Worm (Caenorhabditis elegans) whole organism, L4 larva: Measurements from ENCODE around the gene tmem-17.
A peak's percentile ranks its signal among the peaks of the same experiment; 100 is the strongest.

Experiments
- R02D3.7 ChIP-seq: fragments of 150-350 bp; sonication (generic microtip); optimal IDR thresholded peaks from 3 replicates; lab custom pipeline; 2014; ENCODE audit warnings: missing biosample characterization, missing genetic modification characterization
- T20F7.1 ChIP-seq: fragments of 200-800 bp; sonication (Bioruptor generic); optimal IDR thresholded peaks from 2 replicates; lab custom pipeline; 2018; ENCODE audit warnings: mild to moderate bottlenecking, missing genetic modification characterization, missing compliant biosample characterization
- T26A8.4 ChIP-seq: fragments of 200-800 bp; sonication (Bioruptor generic); IDR thresholded peaks from 2 replicates; pipeline ENCODE4 v1.3.6; 2022; ENCODE audit warnings: missing genetic modification characterization, missing compliant biosample characterization
- Y5F2A.4 ChIP-seq: fragments of 200-800 bp; sonication (Bioruptor generic); optimal IDR thresholded peaks from 2 replicates; lab custom pipeline; 2018; ENCODE audit warnings: mild to moderate bottlenecking, missing genetic modification characterization, missing compliant biosample characterization
- arid-1 ChIP-seq: fragments of 200-800 bp; sonication (Bioruptor generic); conservative IDR thresholded peaks from 2 replicates; pipeline ENCODE4 v1.3.6; 2022; ENCODE audit warnings: missing genetic modification reagents, missing genetic modification characterization, missing compliant biosample characterization
- attf-4 ChIP-seq: sonication (generic microtip); optimal IDR thresholded peaks from 3 replicates; lab custom pipeline; 2017; ENCODE audit warnings: missing biosample characterization, missing genetic modification characterization
- ceh-20 ChIP-seq: fragments of 200-800 bp; sonication (Bioruptor generic); IDR thresholded peaks from 2 replicates; pipeline ENCODE4 v1.3.6; 2022; ENCODE audit warnings: missing genetic modification reagents, missing genetic modification characterization, missing compliant biosample characterization
- ceh-32 ChIP-seq: sonication (generic microtip); optimal IDR thresholded peaks from 2 replicates; lab custom pipeline; 2016; ENCODE audit warnings: mild to moderate bottlenecking, missing genetic modification characterization, missing compliant biosample characterization; ENCODE audit not compliant: poor library complexity
- ceh-44 ChIP-seq: fragments of 200-800 bp; sonication (Bioruptor generic); IDR thresholded peaks from 2 replicates; pipeline ENCODE4 v1.3.6; 2022; ENCODE audit warnings: missing genetic modification reagents, missing genetic modification characterization, missing compliant biosample characterization
- ceh-62 ChIP-seq: sonication (generic microtip); optimal IDR thresholded peaks from 2 replicates; lab custom pipeline; 2017; ENCODE audit warnings: missing biosample characterization, missing genetic modification characterization
- cey-2 ChIP-seq: sonication (generic microtip); optimal IDR thresholded peaks from 3 replicates; lab custom pipeline; 2017; ENCODE audit warnings: missing genetic modification characterization, mild to moderate bottlenecking, missing compliant biosample characterization, antibody characterized with exemption, borderline replicate concordance; ENCODE audit not compliant: insufficient read depth
- ctbp-1 ChIP-seq: fragments of 200-800 bp; sonication (Bioruptor generic); IDR thresholded peaks from 2 replicates; pipeline ENCODE4 v1.3.6; 2022; ENCODE audit warnings: missing genetic modification reagents, missing genetic modification characterization, missing compliant biosample characterization
- daf-12 ChIP-seq: fragments of 150-350 bp; optimal IDR thresholded peaks from 2 replicates; lab custom pipeline; 2014; ENCODE audit warnings: missing biosample characterization, missing genetic modification reagents, missing genetic modification characterization
- daf-16 ChIP-seq, 3 experiments: sonication (generic microtip); optimal IDR thresholded peaks; 2 replicates each; lab custom pipeline; 2016 to 2017; ENCODE audit warnings: missing genetic modification characterization in 3 of 3, missing genetic modification reagents in 3 of 3, mild to moderate bottlenecking in 2 of 3, missing compliant biosample characterization in 2 of 3, missing biosample characterization in 1 of 3, moderate library complexity in 1 of 3
- daf-19 ChIP-seq: fragments of 200-800 bp; sonication (Bioruptor generic); conservative IDR thresholded peaks from 2 replicates; pipeline ENCODE4 v1.3.6; 2022; ENCODE audit warnings: missing genetic modification characterization, missing compliant biosample characterization
- dmd-8 ChIP-seq: fragments of 200-800 bp; sonication (Bioruptor generic); IDR thresholded peaks from 2 replicates; pipeline ENCODE4 v1.3.6; 2022; ENCODE audit warnings: missing genetic modification characterization, missing compliant biosample characterization
- dmd-9 ChIP-seq: fragments of 200-800 bp; sonication (Bioruptor generic); IDR thresholded peaks from 2 replicates; pipeline ENCODE4 v1.3.6; 2022; ENCODE audit warnings: missing genetic modification reagents, missing genetic modification characterization, missing compliant biosample characterization
- dve-1 ChIP-seq: sonication (generic microtip); optimal IDR thresholded peaks from 2 replicates; lab custom pipeline; 2017; ENCODE audit warnings: antibody characterized with exemption, mild to moderate bottlenecking, missing genetic modification characterization, missing compliant biosample characterization; ENCODE audit not compliant: insufficient read depth
- egl-27 ChIP-seq: sonication (generic microtip); optimal IDR thresholded peaks from 3 replicates; lab custom pipeline; 2017; ENCODE audit warnings: missing biosample characterization, missing genetic modification reagents, missing genetic modification characterization
- egl-43 ChIP-seq: fragments of 200-800 bp; sonication (Bioruptor generic); IDR thresholded peaks from 2 replicates; pipeline ENCODE4 v1.3.6; 2022; ENCODE audit warnings: missing genetic modification reagents, missing genetic modification characterization, missing compliant biosample characterization
- hlh-11 ChIP-seq: fragments of 200-800 bp; sonication (Bioruptor generic); optimal IDR thresholded peaks from 2 replicates; lab custom pipeline; 2018; ENCODE audit warnings: mild to moderate bottlenecking, missing genetic modification characterization, missing compliant biosample characterization
- jun-1 ChIP-seq: fragments of 150-350 bp; optimal IDR thresholded peaks from 2 replicates; lab custom pipeline; 2014; ENCODE audit warnings: missing biosample characterization, missing genetic modification reagents, missing genetic modification characterization
- lin-15B ChIP-seq: fragments of 150-350 bp; sonication (generic microtip); optimal IDR thresholded peaks from 3 replicates; lab custom pipeline; 2014; ENCODE audit warnings: missing biosample characterization, missing genetic modification characterization
- lir-3 ChIP-seq: sonication (generic microtip); optimal IDR thresholded peaks from 2 replicates; lab custom pipeline; 2016; ENCODE audit warnings: mild to moderate bottlenecking, missing genetic modification characterization, missing compliant biosample characterization
- mdl-1 ChIP-seq, 2 experiments: fragments of 150-350 bp in 1 of 2; sonication (generic microtip) in 1 of 2; optimal IDR thresholded peaks; 2 replicates each; lab custom pipeline; 2014 to 2017; ENCODE audit warnings: missing biosample characterization in 2 of 2, missing genetic modification characterization in 2 of 2
- mep-1 ChIP-seq: fragments of 150-350 bp; sonication (generic microtip); optimal IDR thresholded peaks from 3 replicates; lab custom pipeline; 2014; ENCODE audit warnings: missing biosample characterization, missing genetic modification characterization
- mxl-3 ChIP-seq: fragments of 200-800 bp; sonication (Bioruptor generic); optimal IDR thresholded peaks from 2 replicates; lab custom pipeline; 2018; ENCODE audit warnings: mild to moderate bottlenecking, missing genetic modification characterization, missing compliant biosample characterization
- nhr-25 ChIP-seq: sonication (generic microtip); optimal IDR thresholded peaks from 2 replicates; lab custom pipeline; 2017; ENCODE audit warnings: missing genetic modification characterization, mild to moderate bottlenecking, missing compliant biosample characterization, antibody characterized with exemption, moderate library complexity, borderline replicate concordance; ENCODE audit not compliant: insufficient read depth
- nhr-28 ChIP-seq: fragments of 150-350 bp; optimal IDR thresholded peaks from 2 replicates; lab custom pipeline; 2014; ENCODE audit warnings: missing biosample characterization, missing genetic modification characterization
- nhr-41 ChIP-seq: fragments of 200-800 bp; sonication (Bioruptor generic); IDR thresholded peaks from 2 replicates; pipeline ENCODE4 v1.3.6; 2022; ENCODE audit warnings: missing genetic modification reagents, missing genetic modification characterization, missing compliant biosample characterization
- nhr-76 ChIP-seq: fragments of 150-350 bp; optimal IDR thresholded peaks from 2 replicates; lab custom pipeline; 2014; ENCODE audit warnings: missing biosample characterization, missing genetic modification characterization
- nhr-77 ChIP-seq: fragments of 150-350 bp; optimal IDR thresholded peaks from 2 replicates; lab custom pipeline; 2014; ENCODE audit warnings: missing biosample characterization, missing genetic modification characterization
- php-3 ChIP-seq: fragments of 200-800 bp; sonication (Bioruptor generic); IDR thresholded peaks from 2 replicates; pipeline ENCODE4 v1.3.6; 2022; ENCODE audit warnings: missing genetic modification reagents, missing genetic modification characterization, missing compliant biosample characterization
- pqm-1 ChIP-seq: sonication (generic microtip); optimal IDR thresholded peaks from 2 replicates; lab custom pipeline; 2017; ENCODE audit warnings: missing biosample characterization, missing genetic modification characterization
- saeg-2 ChIP-seq: fragments of 200-800 bp; sonication (Bioruptor generic); IDR thresholded peaks from 2 replicates; pipeline ENCODE4 v1.3.6; 2022; ENCODE audit warnings: missing genetic modification reagents, missing genetic modification characterization, missing compliant biosample characterization
- set-16 ChIP-seq: fragments of 200-800 bp; sonication (Bioruptor generic); IDR thresholded peaks from 2 replicates; pipeline ENCODE4 v1.3.6; 2022; ENCODE audit warnings: missing genetic modification reagents, missing genetic modification characterization, missing compliant biosample characterization
- skn-1 ChIP-seq: fragments of 150-350 bp; optimal IDR thresholded peaks from 2 replicates; lab custom pipeline; 2014; ENCODE audit warnings: missing biosample characterization, missing genetic modification characterization
- snpc-1.2 ChIP-seq: fragments of 200-800 bp; sonication (Bioruptor generic); IDR thresholded peaks from 2 replicates; pipeline ENCODE4 v1.3.6; 2022; ENCODE audit warnings: missing genetic modification reagents, missing genetic modification characterization, missing compliant biosample characterization
- unc-130 ChIP-seq: sonication (generic microtip); optimal IDR thresholded peaks from 2 replicates; lab custom pipeline; 2016; ENCODE audit warnings: missing genetic modification reagents, missing genetic modification characterization, missing compliant biosample characterization
- vab-7 ChIP-seq: fragments of 200-800 bp; sonication (Bioruptor generic); IDR thresholded peaks from 2 replicates; pipeline ENCODE4 v1.3.6; 2022; ENCODE audit warnings: missing genetic modification reagents, missing genetic modification characterization, missing compliant biosample characterization
- zag-1 ChIP-seq: fragments of 150-350 bp; optimal IDR thresholded peaks from 2 replicates; lab custom pipeline; 2014; ENCODE audit warnings: missing biosample characterization, missing genetic modification characterization
- zfp-2 ChIP-seq: sonication (generic microtip); optimal IDR thresholded peaks from 2 replicates; lab custom pipeline; 2016; ENCODE audit warnings: mild to moderate bottlenecking, missing genetic modification characterization, missing compliant biosample characterization
- zfp-3 ChIP-seq: fragments of 200-800 bp; sonication (Bioruptor generic); conservative IDR thresholded peaks from 2 replicates; pipeline ENCODE4 v1.3.6; 2022; ENCODE audit warnings: missing genetic modification reagents, missing genetic modification characterization, missing compliant biosample characterization
- zip-11 ChIP-seq: fragments of 200-800 bp; sonication (Bioruptor generic); IDR thresholded peaks from 2 replicates; pipeline ENCODE4 v1.3.6; 2022; ENCODE audit warnings: missing genetic modification characterization, missing compliant biosample characterization
- ztf-7 ChIP-seq: fragments of 150-350 bp; optimal IDR thresholded peaks from 2 replicates; lab custom pipeline; 2014; ENCODE audit warnings: missing biosample characterization, missing genetic modification characterization

tmem-17 gene

DNA sequence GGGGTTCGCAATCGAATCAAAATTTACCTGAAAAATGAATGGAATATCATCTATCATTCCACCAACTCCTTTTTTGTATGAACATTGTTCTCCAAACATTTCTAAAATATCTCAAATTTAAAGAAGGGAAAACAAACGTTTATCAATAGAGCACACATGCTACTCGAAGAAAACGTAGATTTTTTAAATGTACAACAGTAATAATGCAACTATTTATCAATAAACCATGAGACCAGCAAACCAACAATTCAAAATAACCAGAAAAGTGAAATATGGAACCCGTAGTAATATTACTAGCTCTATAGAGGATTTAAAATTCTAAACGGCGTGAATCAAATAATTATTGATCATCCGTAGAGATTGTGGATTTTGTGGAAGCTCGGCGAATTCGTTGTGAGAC, 8.7 kb downstream of the tmem-17 start, which contains the start of gene ZK418.6 (continued):
- TF ChIP-seq egl-43 (no peak), mdl-1 (tag; optimal IDR thresholded peaks at IDR 0.05; lab: Kevin White, UChicago) (no peak), daf-16 (GFP tag; optimal IDR thresholded peaks at IDR 0.05; lab: Kevin White, UChicago) (no peak), daf-16 (tag; optimal IDR thresholded peaks at IDR 0.05; lab: Kevin White, UChicago) (no peak)

DNA sequence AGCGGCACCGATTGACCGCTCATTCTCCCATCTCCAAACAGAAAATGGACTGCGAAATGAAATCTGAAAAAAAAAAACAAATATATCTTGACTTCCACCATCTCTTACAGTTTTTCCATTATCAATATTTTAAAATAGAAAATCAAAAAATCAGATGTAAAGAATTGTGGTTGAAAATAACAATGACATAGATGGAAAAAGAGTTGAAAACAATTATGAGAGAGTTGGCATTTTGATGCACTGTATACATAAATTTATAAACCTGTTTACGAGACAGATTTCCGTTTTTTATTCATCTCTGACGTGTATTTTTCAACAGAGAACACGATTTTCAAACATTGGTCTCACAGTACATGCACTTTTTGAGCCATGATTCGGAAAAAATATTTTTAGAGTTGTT, 10.6 kb downstream of the tmem-17 start, which contains the start of gene ZK418.7:
TSS of gene ZK418.7 (minus strand) at position 101 of the 400 bp plus-strand sequence.
- no peak for TF ChIP-seq zag-1 (tag; lab: Kevin White, UChicago)
- TF ChIP-seq snpc-1.2 (GFP tag; lab: Robert Waterston, UW), result no peak
- no peak for TF ChIP-seq pqm-1 (tag; lab: Kevin White, UChicago)
- no peak for TF ChIP-seq ctbp-1
- no peak for TF ChIP-seq egl-27 (tag; lab: Kevin White, UChicago)
- TF ChIP-seq cey-2 (tag; lab: Kevin White, UChicago), result no peak
- TF ChIP-seq skn-1 (tag; lab: Kevin White, UChicago), result no peak
- TF ChIP-seq zfp-2, result no peak
- TF ChIP-seq ceh-32, result no peak
- TF ChIP-seq zfp-3 (GFP tag; lab: Robert Waterston, UW), result no peak
- TF ChIP-seq ztf-7 (tag; lab: Kevin White, UChicago), result no peak
- TF ChIP-seq lir-3 (tag; lab: Kevin White, UChicago), result no peak
- no peak for TF ChIP-seq R02D3.7
- no peak for TF ChIP-seq T20F7.1 (GFP tag; lab: Kevin White, UChicago)
- TF ChIP-seq ceh-62, result no peak
- TF ChIP-seq set-16 (GFP tag; lab: Robert Waterston, UW), result no peak
- no peak for TF ChIP-seq dmd-9 (GFP tag; lab: Robert Waterston, UW)
- TF ChIP-seq daf-19 (GFP tag; lab: Robert Waterston, UW), result no peak

- peak; percentile 6 for TF ChIP-seq ztf-7 (tag; lab: Kevin White, UChicago)
- TF ChIP-seq skn-1 (tag; lab: Kevin White, UChicago), result no peak
- no peak for TF ChIP-seq arid-1
- TF ChIP-seq dve-1 (tag; lab: Kevin White, UChicago), result no peak
- TF ChIP-seq mxl-3, result no peak
- TF ChIP-seq lin-15B (tag; lab: Kevin White, UChicago), result no peak
- peak; percentile 65 for TF ChIP-seq pqm-1 (tag; lab: Kevin White, UChicago)
- no peak for TF ChIP-seq vab-7 (GFP tag; lab: Robert Waterston, UW)
- TF ChIP-seq T26A8.4 (GFP tag; lab: Robert Waterston, UW), result no peak
- no peak for TF ChIP-seq nhr-76 (tag; lab: Kevin White, UChicago)
- TF ChIP-seq saeg-2 (GFP tag; lab: Robert Waterston, UW), result no peak
- no peak for TF ChIP-seq nhr-25 (tag; lab: Kevin White, UChicago)
- no peak for TF ChIP-seq ceh-44 (GFP tag; lab: Robert Waterston, UW)
- no peak for TF ChIP-seq dmd-9 (GFP tag; lab: Robert Waterston, UW)
- no peak for TF ChIP-seq ceh-20 (GFP tag; lab: Robert Waterston, UW)
- no peak for TF ChIP-seq daf-12 (tag; lab: Kevin White, UChicago)
- TF ChIP-seq attf-4, result no peak
- peak; percentile 10 for TF ChIP-seq nhr-77
- no peak for TF ChIP-seq hlh-11
- TF ChIP-seq zag-1 (tag; lab: Kevin White, UChicago), result no peak
- TF ChIP-seq nhr-28 (tag; lab: Kevin White, UChicago), result peak; percentile 33
- TF ChIP-seq jun-1 (tag; lab: Kevin White, UChicago), result no peak
- no peak for TF ChIP-seq Y5F2A.4 (GFP tag; lab: Kevin White, UChicago)
- TF ChIP-seq zip-11 (GFP tag; lab: Robert Waterston, UW), result no peak
- no peak for TF ChIP-seq mep-1 (tag; lab: Kevin White, UChicago)
- no peak for TF ChIP-seq nhr-41 (GFP tag; lab: Robert Waterston, UW)
- TF ChIP-seq php-3 (GFP tag; lab: Robert Waterston, UW), result no peak
- no peak for TF ChIP-seq unc-130 (GFP tag; lab: Kevin White, UChicago)
- TF ChIP-seq daf-16 (GFP tag; optimal IDR thresholded peaks at IDR 0.05; lab: Kevin White, UChicago), result no peak
- peak; percentile 33 for TF ChIP-seq daf-16 (tag; optimal IDR thresholded peaks at IDR 0.05; lab: Kevin White, UChicago)
- TF ChIP-seq dmd-8, result no peak
These were observed 11.4 kb downstream of the tmem-17 start for ce11 chrIII:7081488-7081887.
